Fruit fly (Drosophila melanogaster) whole organism, embryonic: ENCODE measurements around the gene CG12522.

Experiments used
- Adf1 ChIP-seq: fragments of 200-800 bp; sonication (Bioruptor generic); IDR thresholded peaks from 2 replicates; pipeline ENCODE4 v1.3.6; 2022; ENCODE audit warnings: missing biosample characterization, missing genetic modification characterization
- Aef1 ChIP-seq: fragments of 200-800 bp; sonication (Bioruptor generic); IDR thresholded peaks from 3 replicates; pipeline ENCODE4 v1.3.6; 2022; ENCODE audit warnings: missing biosample characterization, missing genetic modification characterization
- B-H2 ChIP-seq: fragments of 200-800 bp; sonication (Bioruptor generic); optimal IDR thresholded peaks from 2 replicates; lab custom pipeline; 2018; ENCODE audit warnings: missing biosample characterization, mild to moderate bottlenecking, missing genetic modification characterization
- CG10209 ChIP-seq: fragments of 200-800 bp; sonication (Bioruptor generic); optimal IDR thresholded peaks from 3 replicates; lab custom pipeline; 2017; ENCODE audit warnings: missing biosample characterization, mild to moderate bottlenecking, missing genetic modification characterization, missing genetic modification reagents
- CG11085 ChIP-seq: fragments of 200-800 bp; sonication (Bioruptor generic); IDR thresholded peaks from 2 replicates; pipeline ENCODE4 v1.3.6; 2022; ENCODE audit warnings: missing biosample characterization, missing genetic modification characterization
- CG11695 ChIP-seq: fragments of 200-800 bp; sonication (Bioruptor generic); IDR thresholded peaks from 3 replicates; pipeline ENCODE4 v1.3.6; 2022; ENCODE audit warnings: missing biosample characterization, missing genetic modification characterization
- CG12299 ChIP-seq: fragments of 200-800 bp; sonication (Bioruptor generic); optimal IDR thresholded peaks from 2 replicates; lab custom pipeline; 2018; ENCODE audit warnings: missing biosample characterization, mild to moderate bottlenecking, missing genetic modification characterization
- CG1233 ChIP-seq: fragments of 200-800 bp; sonication (Bioruptor generic); optimal IDR thresholded peaks from 4 replicates; lab custom pipeline; 2018; ENCODE audit warnings: missing biosample characterization, mild to moderate bottlenecking, missing genetic modification characterization
- CG13287 ChIP-seq: fragments of 200-800 bp; sonication (Bioruptor generic); IDR thresholded peaks from 2 replicates; pipeline ENCODE4 v1.3.6; 2022; ENCODE audit warnings: missing biosample characterization, missing genetic modification characterization; ENCODE audit not compliant: partially characterized antibody
- CG15601 ChIP-seq: fragments of 200-800 bp; sonication (Bioruptor generic); optimal IDR thresholded peaks from 3 replicates; lab custom pipeline; 2019; ENCODE audit warnings: missing biosample characterization, mild to moderate bottlenecking, missing genetic modification characterization, moderate library complexity
- CG16815 ChIP-seq: fragments of 200-800 bp; sonication (Bioruptor generic); optimal IDR thresholded peaks from 3 replicates; lab custom pipeline; 2017; ENCODE audit warnings: missing biosample characterization, mild to moderate bottlenecking, missing genetic modification characterization
- CG17385 ChIP-seq: fragments of 200-800 bp; sonication (Bioruptor generic); optimal IDR thresholded peaks from 3 replicates; lab custom pipeline; 2018; ENCODE audit warnings: missing biosample characterization, mild to moderate bottlenecking, missing genetic modification characterization
- CG17802 ChIP-seq: fragments of 200-800 bp; sonication (Bioruptor generic); optimal IDR thresholded peaks from 2 replicates; lab custom pipeline; 2018; ENCODE audit warnings: missing biosample characterization, mild to moderate bottlenecking, missing genetic modification characterization, moderate library complexity
- CG1792 ChIP-seq: fragments of 200-800 bp; sonication (Bioruptor generic); optimal IDR thresholded peaks from 2 replicates; lab custom pipeline; 2016; ENCODE audit warnings: missing biosample characterization, missing genetic modification characterization
- CG18011 ChIP-seq: fragments of 200-800 bp; sonication (Bioruptor generic); optimal IDR thresholded peaks from 2 replicates; lab custom pipeline; 2017; ENCODE audit warnings: missing biosample characterization, missing genetic modification characterization, mild to moderate bottlenecking, moderate library complexity, missing genotype
- CG18262 ChIP-seq: fragments of 200-800 bp; optimal IDR thresholded peaks from 3 replicates; lab custom pipeline; 2019; ENCODE audit warnings: missing biosample characterization, mild to moderate bottlenecking, missing genetic modification characterization, moderate library complexity
- CG18764 ChIP-seq: fragments of 200-800 bp; sonication (Bioruptor generic); optimal IDR thresholded peaks from 3 replicates; lab custom pipeline; 2016; ENCODE audit warnings: missing biosample characterization, missing genetic modification characterization
- CG30020 ChIP-seq: fragments of 200-800 bp; optimal IDR thresholded peaks from 2 replicates; lab custom pipeline; 2019; ENCODE audit warnings: missing biosample characterization, mild to moderate bottlenecking, missing genetic modification characterization, moderate library complexity
- CG34224 ChIP-seq: fragments of 200-800 bp; sonication (Bioruptor generic); IDR thresholded peaks from 3 replicates; pipeline ENCODE4 v1.3.6; 2022; ENCODE audit warnings: missing biosample characterization, missing genetic modification characterization; ENCODE audit not compliant: partially characterized antibody
- CG4820 ChIP-seq: fragments of 200-800 bp; sonication (Bioruptor generic); optimal IDR thresholded peaks from 3 replicates; lab custom pipeline; 2016; ENCODE audit warnings: missing biosample characterization, missing genetic modification characterization
- CG7987 ChIP-seq: fragments of 200-800 bp; sonication (Bioruptor generic); optimal IDR thresholded peaks from 2 replicates; lab custom pipeline; 2018; ENCODE audit warnings: missing biosample characterization, mild to moderate bottlenecking, missing genetic modification characterization, moderate library complexity
- CG8388 ChIP-seq: fragments of 200-800 bp; sonication (Bioruptor generic); optimal IDR thresholded peaks from 2 replicates; lab custom pipeline; 2019; ENCODE audit warnings: missing biosample characterization, mild to moderate bottlenecking, missing genetic modification characterization, moderate library complexity
- CG8765 ChIP-seq: fragments of 200-800 bp; sonication (Bioruptor generic); IDR thresholded peaks from 2 replicates; pipeline ENCODE4 v1.3.6; 2022; ENCODE audit warnings: missing biosample characterization, missing genetic modification characterization
- CkIIα-i1 ChIP-seq: fragments of 200-800 bp; sonication (Bioruptor generic); IDR thresholded peaks from 2 replicates; pipeline ENCODE4 v1.3.6; 2022; ENCODE audit warnings: missing biosample characterization, missing genetic modification characterization
- Dbx ChIP-seq: fragments of 200-800 bp; sonication (Bioruptor generic); IDR thresholded peaks from 3 replicates; pipeline ENCODE4 v1.3.6; 2022; ENCODE audit warnings: missing biosample characterization, missing genetic modification characterization
- Ets97D ChIP-seq: fragments of 200-800 bp; sonication (Bioruptor generic); optimal IDR thresholded peaks from 3 replicates; lab custom pipeline; 2016; ENCODE audit warnings: missing biosample characterization, missing genetic modification characterization
- Fer1 ChIP-seq: fragments of 200-800 bp; sonication (Bioruptor generic); optimal IDR thresholded peaks from 2 replicates; lab custom pipeline; 2017; ENCODE audit warnings: missing biosample characterization, mild to moderate bottlenecking, missing genetic modification characterization
- HLH4C ChIP-seq: fragments of 200-800 bp; sonication (Bioruptor generic); IDR thresholded peaks from 3 replicates; pipeline ENCODE4 v1.3.6; 2022; ENCODE audit warnings: missing biosample characterization, missing genetic modification characterization; ENCODE audit not compliant: partially characterized antibody
- Hr39 ChIP-seq: fragments of >200 bp; optimal IDR thresholded peaks from 2 replicates; lab custom pipeline; 2017
- Hr78 ChIP-seq, 2 experiments: fragments of 200-800 bp in 1 of 2; fragments of >200 bp in 1 of 2; sonication (Bioruptor generic) in 1 of 2; optimal IDR thresholded peaks; 2 replicates each; lab custom pipeline; 2017 to 2019; ENCODE audit warnings: missing biosample characterization in 2 of 2, missing genetic modification characterization in 2 of 2, mild to moderate bottlenecking in 1 of 2, moderate library complexity in 1 of 2
- MTF-1 ChIP-seq: fragments of 200-800 bp; sonication (Bioruptor generic); optimal IDR thresholded peaks from 2 replicates; lab custom pipeline; 2018; ENCODE audit warnings: missing biosample characterization, mild to moderate bottlenecking, missing genetic modification characterization, borderline replicate concordance
- Mad ChIP-seq: fragments of 200-800 bp; sonication (Bioruptor generic); optimal IDR thresholded peaks from 2 replicates; lab custom pipeline; 2016; ENCODE audit warnings: missing biosample characterization, missing genetic modification characterization
- Rfx ChIP-seq: fragments of 200-800 bp; sonication (Bioruptor generic); IDR thresholded peaks from 2 replicates; pipeline ENCODE4 v1.3.6; 2022; ENCODE audit warnings: missing biosample characterization, missing genetic modification characterization
- Sox102F ChIP-seq: fragments of 200-800 bp; sonication (Bioruptor generic); optimal IDR thresholded peaks from 2 replicates; lab custom pipeline; 2018; ENCODE audit warnings: missing biosample characterization, mild to moderate bottlenecking, missing genetic modification characterization, moderate library complexity
- YL-1 ChIP-seq: fragments of 200-800 bp; sonication (Bioruptor generic); optimal IDR thresholded peaks from 3 replicates; lab custom pipeline; 2017; ENCODE audit warnings: missing biosample characterization, mild to moderate bottlenecking, missing genetic modification characterization
- abd-A ChIP-seq: fragments of 200-800 bp; sonication (Bioruptor generic); optimal IDR thresholded peaks from 3 replicates; lab custom pipeline; 2019; ENCODE audit warnings: missing biosample characterization, mild to moderate bottlenecking, missing genetic modification characterization, moderate library complexity
- ap ChIP-seq: fragments of 200-800 bp; sonication (Bioruptor generic); IDR thresholded peaks from 2 replicates; pipeline ENCODE4 v1.3.6; 2022; ENCODE audit warnings: missing biosample characterization, missing genetic modification characterization
- fd3F ChIP-seq: fragments of 200-800 bp; sonication (Bioruptor generic); optimal IDR thresholded peaks from 2 replicates; lab custom pipeline; 2018; ENCODE audit warnings: missing biosample characterization, mild to moderate bottlenecking, missing genetic modification characterization, moderate library complexity
- her ChIP-seq: fragments of 200-800 bp; sonication (Bioruptor generic); optimal IDR thresholded peaks from 2 replicates; lab custom pipeline; 2016; ENCODE audit warnings: missing biosample characterization, missing genetic modification characterization
- nau ChIP-seq: fragments of 200-800 bp; sonication (Bioruptor generic); optimal IDR thresholded peaks from 3 replicates; lab custom pipeline; 2017; ENCODE audit warnings: missing biosample characterization, mild to moderate bottlenecking, missing genetic modification characterization, missing genetic modification reagents
- nerfin-2 ChIP-seq: fragments of 200-800 bp; sonication (Bioruptor generic); IDR thresholded peaks from 2 replicates; pipeline ENCODE4 v1.3.6; 2022; ENCODE audit warnings: missing biosample characterization, missing genetic modification characterization; ENCODE audit not compliant: partially characterized antibody
- p53 ChIP-seq: fragments of 200-800 bp; sonication (Bioruptor generic); optimal IDR thresholded peaks from 2 replicates; lab custom pipeline; 2016; ENCODE audit warnings: missing biosample characterization, missing genetic modification characterization
- pho ChIP-seq: fragments of 200-800 bp; sonication (Bioruptor generic); optimal IDR thresholded peaks from 2 replicates; lab custom pipeline; 2016; ENCODE audit warnings: missing biosample characterization, missing genetic modification characterization
- pros ChIP-seq: fragments of 200-800 bp; sonication (Bioruptor generic); optimal IDR thresholded peaks from 3 replicates; lab custom pipeline; 2019; ENCODE audit warnings: missing biosample characterization, mild to moderate bottlenecking, missing genetic modification characterization, moderate library complexity
- sc ChIP-seq, 3 experiments: fragments of >200 bp in 2 of 3; fragments of 200-800 bp in 1 of 3; sonication (Bioruptor generic) in 1 of 3; optimal IDR thresholded peaks; 2 replicates in 2 of 3; 3 replicates in 1 of 3; lab custom pipeline; 2017; ENCODE audit warnings: mild to moderate bottlenecking in 1 of 3, missing biosample characterization in 1 of 3, missing genetic modification characterization in 1 of 3, missing genetic modification reagents in 1 of 3
- ttk ChIP-seq: fragments of 200-800 bp; sonication (Bioruptor generic); IDR thresholded peaks from 2 replicates; pipeline ENCODE4 v2.1.2; 2022; ENCODE audit warnings: missing biosample characterization, missing genetic modification characterization
- tup ChIP-seq: fragments of 200-800 bp; sonication (Bioruptor generic); optimal IDR thresholded peaks from 2 replicates; lab custom pipeline; 2016; ENCODE audit warnings: missing biosample characterization, mild to moderate bottlenecking, missing genetic modification characterization, moderate library complexity
- wek ChIP-seq: fragments of 200-800 bp; sonication (Bioruptor generic); optimal IDR thresholded peaks from 3 replicates; lab custom pipeline; 2018; ENCODE audit warnings: missing biosample characterization, mild to moderate bottlenecking, missing genetic modification characterization, moderate library complexity
- z ChIP-seq: fragments of 200-800 bp; sonication (Bioruptor generic); IDR thresholded peaks from 3 replicates; pipeline ENCODE4 v1.3.6; 2022; ENCODE audit warnings: missing biosample characterization, missing genetic modification characterization

CG12522 gene

dm6 chr3L:11061200-11061599 is 46.8 kb upstream of the CG12522 start, which contains the start of the genes CG6321 and Blos2 (continued):
- no peak for TF ChIP-seq sc (optimal IDR thresholded peaks at IDR 0.05; lab: Kevin White, UChicago)
- TF ChIP-seq sc (GFP tag; optimal IDR thresholded peaks at IDR 0.05; lab: Kevin White, UChicago): peak; percentile 22
- TF ChIP-seq CG17385 (GFP tag; lab: Kevin White, UChicago): peak; percentile 77
- TF ChIP-seq nau: peak; percentile 63
- no peak for TF ChIP-seq CG8765 (GFP tag; lab: Robert Waterston, UW)
- no peak for TF ChIP-seq Mad (GFP tag; lab: Kevin White, UChicago)
- peak; percentile 42 for TF ChIP-seq CG16815 (GFP tag; lab: Kevin White, UChicago)
- peak; percentile 30; the same call in 1 of the 3 replicates for TF ChIP-seq Aef1 (GFP tag; lab: Robert Waterston, UW)
- no peak for TF ChIP-seq HLH4C (GFP tag; lab: Robert Waterston, UW)
- TF ChIP-seq tup (GFP tag; lab: Kevin White, UChicago): no peak
- TF ChIP-seq Fer1 (GFP tag; lab: Kevin White, UChicago): peak; percentile 87
- peak; percentile 17 for TF ChIP-seq CG18011 (GFP tag; lab: Kevin White, UChicago)
- peak; percentile 70 for TF ChIP-seq CG10209 (GFP tag; lab: Kevin White, UChicago)
- no peak for TF ChIP-seq CkIIα-i1 (GFP tag; lab: Robert Waterston, UW)
- no peak for TF ChIP-seq abd-A
- peak; percentile 6 for TF ChIP-seq MTF-1 (GFP tag; lab: Kevin White, UChicago)
- no peak for TF ChIP-seq her (GFP tag; lab: Kevin White, UChicago)
- TF ChIP-seq pros (GFP tag; lab: Kevin White, UChicago): no peak
- TF ChIP-seq pho: peak; percentile 29
- no peak for TF ChIP-seq z (GFP tag; lab: Robert Waterston, UW)
- no peak for TF ChIP-seq Hr39
- TF ChIP-seq CG30020 (tag; lab: Kevin White, UChicago): peak; percentile 43
- TF ChIP-seq fd3F (GFP tag; lab: Kevin White, UChicago): peak; percentile 64
- no peak for TF ChIP-seq CG1792 (GFP tag; lab: Kevin White, UChicago)
- TF ChIP-seq CG34224 (GFP tag; lab: Robert Waterston, UW): no peak
- TF ChIP-seq CG8388: peak; percentile 77
- peak; percentile 86 for TF ChIP-seq CG18262 (tag; lab: Kevin White, UChicago)
- peak; percentile 64 for TF ChIP-seq CG1233 (GFP tag; lab: Kevin White, UChicago)
- TF ChIP-seq CG12299 (tag; lab: Kevin White, UChicago): peak; percentile 76
- peak; percentile 63; the same call in 2 of the 3 replicates for TF ChIP-seq Dbx (GFP tag; lab: Robert Waterston, UW)
- TF ChIP-seq ttk (GFP tag; lab: Robert Waterston, UW): peak; percentile 55
- peak; percentile 23; the same call in 1 of the 2 replicates for TF ChIP-seq ap (GFP tag; lab: Robert Waterston, UW)
- TF ChIP-seq CG4820 (GFP tag; lab: Kevin White, UChicago): peak; percentile 55
- TF ChIP-seq CG13287: 0 out of 2 replicates have a peak, but pooled peaks have one; percentile 14
- peak; percentile 68 for TF ChIP-seq CG15601 (tag; lab: Kevin White, UChicago)
- peak; percentile 4 for TF ChIP-seq CG7987
- TF ChIP-seq Ets97D: peak; percentile 30
- 0 out of 2 replicates have a peak, but pooled peaks have one; percentile 22 for TF ChIP-seq Adf1
- TF ChIP-seq Hr78 (GFP tag; optimal IDR thresholded peaks at IDR 0.05; lab: Kevin White, UChicago): peak in 1 of 2 experiments; percentile 31
- TF ChIP-seq wek (GFP tag; lab: Kevin White, UChicago): peak; percentile 33
- peak; percentile 4 for TF ChIP-seq CG18764 (GFP tag; lab: Kevin White, UChicago)
- TF ChIP-seq Rfx (GFP tag; lab: Robert Waterston, UW): peak; percentile 79
- peak; percentile 21 for TF ChIP-seq YL-1 (GFP tag; lab: Kevin White, UChicago)
- TF ChIP-seq CG17802 (tag; lab: Kevin White, UChicago): no peak
- TF ChIP-seq B-H2 (GFP tag; lab: Kevin White, UChicago): peak; percentile 48
- peak; percentile 78 for TF ChIP-seq Sox102F (GFP tag; lab: Kevin White, UChicago)
- no peak for TF ChIP-seq p53 (GFP tag; lab: Kevin White, UChicago)
- TF ChIP-seq CG11695: peak; percentile 82
- no peak for TF ChIP-seq nerfin-2 (GFP tag; lab: Robert Waterston, UW)
- TF ChIP-seq CG11085: no peak
